Fruit fly (Drosophila melanogaster) whole organism, prepupa: ENCODE data around the gene CG16813.
A peak's percentile ranks its signal among the peaks of the same experiment; 100 is the strongest.

Experiments used
- CG10631 ChIP-seq: fragments of 200-800 bp; sonication (Bioruptor generic); optimal IDR thresholded peaks from 2 replicates; lab custom pipeline; 2016; ENCODE audit warnings: missing biosample characterization, missing genetic modification characterization
- CG11294 ChIP-seq: fragments of 200-800 bp; sonication (Bioruptor generic); IDR thresholded peaks from 2 replicates; pipeline ENCODE4 v1.3.6; 2022; ENCODE audit warnings: missing biosample characterization, missing genetic modification characterization
- CG15336 ChIP-seq: fragments of 200-800 bp; sonication (Bioruptor generic); IDR thresholded peaks from 2 replicates; pipeline ENCODE4 v1.3.6; 2022; ENCODE audit warnings: missing biosample characterization, missing genetic modification characterization
- CG1621 ChIP-seq: fragments of 200-800 bp; sonication (Bioruptor generic); optimal IDR thresholded peaks from 3 replicates; lab custom pipeline; 2018; ENCODE audit warnings: missing biosample characterization, mild to moderate bottlenecking, missing genetic modification characterization
- CG3032 ChIP-seq: fragments of 200-800 bp; optimal IDR thresholded peaks from 2 replicates; lab custom pipeline; 2019; ENCODE audit warnings: missing biosample characterization, mild to moderate bottlenecking, missing genetic modification characterization, moderate library complexity
- CG31627 ChIP-seq: fragments of 200-800 bp; sonication (Bioruptor generic); optimal IDR thresholded peaks from 3 replicates; lab custom pipeline; 2016; ENCODE audit warnings: missing biosample characterization, missing genetic modification characterization
- CG34406 ChIP-seq: fragments of 200-800 bp; sonication (Bioruptor generic); optimal IDR thresholded peaks from 3 replicates; lab custom pipeline; 2016; ENCODE audit warnings: missing biosample characterization, missing genetic modification characterization
- CG3919 ChIP-seq: fragments of 200-800 bp; sonication (Bioruptor generic); optimal IDR thresholded peaks from 3 replicates; lab custom pipeline; 2016; ENCODE audit warnings: missing biosample characterization, missing genetic modification characterization
- CG4318 ChIP-seq: fragments of 200-800 bp; sonication (Bioruptor generic); optimal IDR thresholded peaks from 3 replicates; lab custom pipeline; 2017; ENCODE audit warnings: missing biosample characterization, mild to moderate bottlenecking, missing genetic modification characterization
- CG6792 ChIP-seq: fragments of 200-800 bp; sonication (Bioruptor generic); optimal IDR thresholded peaks from 3 replicates; lab custom pipeline; 2016; ENCODE audit warnings: missing biosample characterization, missing genetic modification characterization
- CG6808 ChIP-seq: fragments of 200-800 bp; sonication (Bioruptor generic); optimal IDR thresholded peaks from 3 replicates; lab custom pipeline; 2017; ENCODE audit warnings: missing biosample characterization, missing genetic modification characterization, mild to moderate bottlenecking, moderate library complexity, missing genetic modification reagents
- CG8119 ChIP-seq: fragments of 200-800 bp; sonication (Bioruptor generic); IDR thresholded peaks from 3 replicates; pipeline ENCODE4 v1.3.6; 2022; ENCODE audit warnings: missing biosample characterization, missing genetic modification characterization
- CG8319 ChIP-seq: fragments of 200-800 bp; sonication (Bioruptor generic); optimal IDR thresholded peaks from 3 replicates; lab custom pipeline; 2016; ENCODE audit warnings: missing biosample characterization, missing genetic modification characterization
- CG8632 ChIP-seq: fragments of 200-800 bp; sonication (Bioruptor generic); optimal IDR thresholded peaks from 3 replicates; lab custom pipeline; 2016; ENCODE audit warnings: missing biosample characterization, missing genetic modification characterization
- Eip75B ChIP-seq: fragments of 200-800 bp; sonication (Bioruptor generic); optimal IDR thresholded peaks from 3 replicates; lab custom pipeline; 2016; ENCODE audit warnings: missing biosample characterization, missing genetic modification characterization
- Eip78C ChIP-seq: fragments of 200-800 bp; sonication (Bioruptor generic); peaks from one replicate; lab custom pipeline; 2016; ENCODE audit warnings: missing biosample characterization, missing genetic modification characterization
- Eip93F ChIP-seq: fragments of 200-800 bp; sonication (Bioruptor generic); optimal IDR thresholded peaks from 2 replicates; lab custom pipeline; 2016; ENCODE audit warnings: missing biosample characterization, mild to moderate bottlenecking, missing genetic modification characterization
- Ets21C ChIP-seq: fragments of 200-800 bp; sonication (Bioruptor generic); optimal IDR thresholded peaks from 3 replicates; lab custom pipeline; 2016; ENCODE audit warnings: missing biosample characterization, missing genetic modification characterization
- Ets96B ChIP-seq: fragments of 200-800 bp; optimal IDR thresholded peaks from 2 replicates; lab custom pipeline; 2019; ENCODE audit warnings: missing biosample characterization, mild to moderate bottlenecking, missing genetic modification characterization, moderate library complexity
- Gug ChIP-seq: fragments of 200-800 bp; sonication (Bioruptor generic); IDR thresholded peaks from 2 replicates; pipeline ENCODE4 v1.3.6; 2022; ENCODE audit warnings: missing biosample characterization, missing genetic modification characterization
- Hr39 ChIP-seq: fragments of 200-800 bp; sonication (Bioruptor generic); optimal IDR thresholded peaks from 2 replicates; lab custom pipeline; 2016; ENCODE audit warnings: missing biosample characterization, missing genetic modification characterization
- OdsH ChIP-seq: fragments of 200-800 bp; sonication (Bioruptor generic); optimal IDR thresholded peaks from 3 replicates; lab custom pipeline; 2016; ENCODE audit warnings: missing biosample characterization, missing genetic modification characterization
- Smox ChIP-seq: fragments of 200-800 bp; sonication (Bioruptor generic); optimal IDR thresholded peaks from 3 replicates; lab custom pipeline; 2016; ENCODE audit warnings: missing biosample characterization, missing genetic modification characterization
- Sox102F ChIP-seq: fragments of 200-800 bp; sonication (Bioruptor generic); optimal IDR thresholded peaks from 2 replicates; lab custom pipeline; 2016; ENCODE audit warnings: missing biosample characterization, mild to moderate bottlenecking, missing genetic modification characterization
- Sox14 ChIP-seq: fragments of 200-800 bp; sonication (Bioruptor generic); optimal IDR thresholded peaks from 3 replicates; lab custom pipeline; 2016; ENCODE audit warnings: missing biosample characterization, missing genetic modification characterization
- Sox15 ChIP-seq: fragments of 200-800 bp; sonication (Bioruptor generic); optimal IDR thresholded peaks from 3 replicates; lab custom pipeline; 2016; ENCODE audit warnings: missing biosample characterization, missing genetic modification characterization
- acj6 ChIP-seq: fragments of 200-800 bp; sonication (Bioruptor generic); optimal IDR thresholded peaks from 3 replicates; lab custom pipeline; 2016; ENCODE audit warnings: missing biosample characterization, missing genetic modification characterization
- cyc ChIP-seq: fragments of 200-800 bp; sonication (Bioruptor generic); optimal IDR thresholded peaks from 3 replicates; lab custom pipeline; 2016; ENCODE audit warnings: missing biosample characterization, missing genetic modification characterization
- dac ChIP-seq: fragments of 200-800 bp; sonication (Bioruptor generic); optimal IDR thresholded peaks from 2 replicates; lab custom pipeline; 2017; ENCODE audit warnings: missing biosample characterization, mild to moderate bottlenecking, missing genetic modification characterization
- dsx ChIP-seq: fragments of 200-800 bp; optimal IDR thresholded peaks from 3 replicates; lab custom pipeline; 2019; ENCODE audit warnings: missing biosample characterization, mild to moderate bottlenecking, missing genetic modification characterization, moderate library complexity; ENCODE audit not compliant: poor library complexity, severe bottlenecking
- eg ChIP-seq: fragments of 200-800 bp; sonication (Bioruptor generic); IDR thresholded peaks from 3 replicates; pipeline ENCODE4 v1.3.6; 2022; ENCODE audit warnings: missing biosample characterization, missing genetic modification characterization
- esn ChIP-seq: fragments of 200-800 bp; sonication (Bioruptor generic); optimal IDR thresholded peaks from 2 replicates; lab custom pipeline; 2016; ENCODE audit warnings: missing biosample characterization, mild to moderate bottlenecking, missing genetic modification characterization, moderate library complexity
- fkh ChIP-seq: fragments of 200-800 bp; sonication (Bioruptor generic); optimal IDR thresholded peaks from 3 replicates; lab custom pipeline; 2017; ENCODE audit warnings: missing biosample characterization, mild to moderate bottlenecking, missing genetic modification characterization, moderate library complexity
- lz ChIP-seq: fragments of 200-800 bp; sonication (Bioruptor generic); optimal IDR thresholded peaks from 3 replicates; lab custom pipeline; 2016; ENCODE audit warnings: missing biosample characterization, missing genetic modification characterization
- net ChIP-seq: fragments of 200-800 bp; sonication (Bioruptor generic); optimal IDR thresholded peaks from 3 replicates; lab custom pipeline; 2016; ENCODE audit warnings: missing biosample characterization, missing genetic modification characterization
- pdm3 ChIP-seq: fragments of 200-800 bp; sonication (Bioruptor generic); optimal IDR thresholded peaks from 3 replicates; lab custom pipeline; 2016; ENCODE audit warnings: missing biosample characterization, missing genetic modification characterization
- salr ChIP-seq, 2 experiments: fragments of 200-800 bp; sonication (Bioruptor generic); optimal IDR thresholded peaks; 3 replicates each; lab custom pipeline; 2016 to 2018; ENCODE audit warnings: missing biosample characterization in 2 of 2, missing genetic modification characterization in 2 of 2, mild to moderate bottlenecking in 1 of 2
- spab ChIP-seq: fragments of 200-800 bp; sonication (Bioruptor generic); optimal IDR thresholded peaks from 2 replicates; lab custom pipeline; 2017; ENCODE audit warnings: missing biosample characterization, mild to moderate bottlenecking, missing genetic modification characterization, missing genetic modification reagents
- svp ChIP-seq: fragments of 200-800 bp; sonication (Bioruptor generic); peaks from one replicate; lab custom pipeline; 2016; ENCODE audit warnings: missing biosample characterization, missing genetic modification characterization
- vri ChIP-seq: fragments of 200-800 bp; sonication (Bioruptor generic); optimal IDR thresholded peaks from 3 replicates; lab custom pipeline; 2016; ENCODE audit warnings: missing biosample characterization, mild to moderate bottlenecking, missing genetic modification characterization

The CG16813 gene

DNA sequence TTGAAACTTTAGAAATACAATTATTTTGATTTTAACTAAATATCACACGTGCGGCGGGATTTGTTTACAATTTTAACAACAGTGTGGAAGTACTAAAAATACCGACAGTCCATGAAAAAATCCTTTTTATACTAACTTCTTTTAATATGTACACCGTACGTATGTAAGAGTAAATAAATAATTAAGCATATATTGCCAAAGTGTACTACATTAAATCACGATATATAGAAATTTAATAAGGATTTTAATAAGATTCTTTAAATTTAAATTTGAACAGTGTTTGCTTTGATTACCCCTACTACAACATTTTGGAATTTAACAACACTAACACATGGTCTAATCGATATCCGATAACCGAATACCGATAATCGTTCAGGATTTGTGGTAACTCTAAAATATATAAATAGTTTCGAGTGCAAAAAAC is 5.1 kb upstream of the CG16813 start, which contains the start of the genes Ski6 and CG16812:
Ski6 (minus strand) TSS at position 205 of the 424 bp plus-strand sequence.
CG16812 (plus strand) TSS at position 363 of the 424 bp plus-strand sequence.
- TF ChIP-seq Eip75B (GFP tag; lab: Kevin White, UChicago) (no peak), CG8632 (GFP tag; lab: Kevin White, UChicago) (peak; percentile 41), CG6808 (GFP tag; lab: Kevin White, UChicago) (no peak), CG6792 (GFP tag; lab: Kevin White, UChicago) (peak; percentile 36), eg (GFP tag; lab: Robert Waterston, UW) (peak; percentile 66), Hr39 (GFP tag; lab: Kevin White, UChicago) (peak; percentile 44), CG31627 (peak; percentile 51), esn (GFP tag; lab: Kevin White, UChicago) (peak; percentile 70), fkh (GFP tag; lab: Kevin White, UChicago) (peak; percentile 78), cyc (GFP tag; lab: Kevin White, UChicago) (peak; percentile 49), Eip78C (GFP tag; lab: Kevin White, UChicago) (no peak), Sox15 (GFP tag; lab: Kevin White, UChicago) (peak; percentile 29), CG1621 (no peak), spab (GFP tag; lab: Kevin White, UChicago) (no peak), OdsH (GFP tag; lab: Kevin White, UChicago) (no peak), CG34406 (peak; percentile 48), salr (GFP tag; optimal IDR thresholded peaks at IDR 0.05; lab: Kevin White, UChicago) (no peak), svp (GFP tag; lab: Kevin White, UChicago) (no peak), Ets21C (GFP tag; lab: Kevin White, UChicago) (peak; percentile 37), CG15336 (peak; percentile 60; the same call in 1 of the 2 replicates), CG8319 (GFP tag; lab: Kevin White, UChicago) (no peak), CG10631 (GFP tag; lab: Kevin White, UChicago) (peak; percentile 75), CG8119 (GFP tag; lab: Robert Waterston, UW) (peak; percentile 43; the same call in 1 of the 3 replicates), Gug (GFP tag; lab: Robert Waterston, UW) (peak; percentile 35; the same call in 1 of the 2 replicates), dsx (GFP tag; lab: Kevin White, UChicago) (no peak)

DNA sequence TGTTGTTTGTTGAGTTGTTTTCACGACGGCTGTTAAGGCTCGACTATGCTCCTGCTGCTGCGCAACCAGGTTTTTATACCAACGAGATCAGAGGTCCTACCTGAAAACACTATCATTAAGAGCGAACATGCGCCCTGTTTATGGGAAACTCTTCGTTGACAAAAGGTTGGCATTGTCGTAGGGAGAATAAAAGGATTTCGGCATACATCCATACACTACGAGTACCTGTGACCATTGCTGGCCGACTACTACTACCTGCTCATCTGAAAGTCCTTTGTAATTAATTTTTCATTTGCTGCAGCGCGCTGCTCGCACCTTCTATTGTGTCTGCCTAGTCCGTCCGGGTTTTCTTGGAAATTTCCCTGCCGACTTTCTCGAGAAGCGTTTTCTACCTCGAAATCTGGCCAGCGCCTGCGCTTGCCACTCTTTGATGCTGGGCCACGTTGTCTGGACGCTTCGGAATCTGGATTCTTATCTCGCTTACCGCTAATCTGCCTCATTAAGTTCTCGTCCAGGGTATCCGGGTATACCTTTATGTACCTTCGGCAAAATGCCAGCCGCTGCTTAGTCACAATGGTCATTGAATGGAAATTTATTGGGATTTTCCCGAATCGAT is 2.0 kb upstream of the CG16813 start, which contains the start of gene CG15480:
CG15480 (minus strand) TSS at position 51 of the 616 bp plus-strand sequence.
- TF ChIP-seq salr (GFP tag; optimal IDR thresholded peaks at IDR 0.05; lab: Kevin White, UChicago) (no peak), CG4318 (GFP tag; lab: Kevin White, UChicago) (no peak), svp (GFP tag; lab: Kevin White, UChicago) (no peak), CG1621 (no peak), Sox14 (GFP tag; lab: Kevin White, UChicago) (no peak), CG6808 (GFP tag; lab: Kevin White, UChicago) (no peak), Sox102F (no peak)

DNA sequence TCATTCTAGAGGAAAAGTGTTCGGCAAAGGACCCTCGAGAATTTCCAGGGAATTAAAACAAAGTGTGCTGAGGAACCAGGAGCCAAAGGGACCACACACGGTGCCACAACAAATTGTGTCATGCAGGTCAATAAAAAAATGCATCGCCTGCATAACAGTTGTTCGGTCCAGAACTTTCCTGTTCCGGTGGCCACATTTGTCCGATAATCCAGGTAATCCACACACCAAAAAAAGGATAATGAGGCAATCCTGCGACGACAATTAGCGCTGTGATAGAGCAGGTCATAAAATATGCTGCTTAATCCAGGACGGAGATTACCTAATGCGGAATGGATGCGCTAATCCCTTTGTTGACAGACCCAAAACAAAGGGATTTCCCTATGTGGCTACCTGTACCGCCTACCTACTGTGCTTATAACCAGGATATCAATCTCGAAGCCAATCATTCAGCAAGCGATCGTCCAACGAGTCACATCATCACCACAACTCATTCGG is 2.1 kb downstream of the CG16813 start, which contains the start of gene CG16815:
CG16815 (plus strand) TSS at position 445 of the 495 bp plus-strand sequence.
- TF ChIP-seq CG8319 (GFP tag; lab: Kevin White, UChicago) (no peak), acj6 (no peak), Sox15 (GFP tag; lab: Kevin White, UChicago) (no peak), CG6792 (GFP tag; lab: Kevin White, UChicago) (no peak), pdm3 (no peak), Eip75B (GFP tag; lab: Kevin White, UChicago) (no peak), Ets96B (tag; lab: Kevin White, UChicago) (no peak), lz (GFP tag; lab: Kevin White, UChicago) (no peak), Gug (GFP tag; lab: Robert Waterston, UW) (no peak), dac (no peak), net (GFP tag; lab: Kevin White, UChicago) (no peak), CG11294 (GFP tag; lab: Robert Waterston, UW) (no peak), vri (GFP tag; lab: Kevin White, UChicago) (no peak), CG8632 (GFP tag; lab: Kevin White, UChicago) (no peak), CG3032 (tag; lab: Kevin White, UChicago) (no peak), Eip93F (GFP tag; lab: Kevin White, UChicago) (no peak), CG3919 (no peak), fkh (GFP tag; lab: Kevin White, UChicago) (no peak), Eip78C (GFP tag; lab: Kevin White, UChicago) (no peak), Smox (GFP tag; lab: Kevin White, UChicago) (no peak)
